Worm (Caenorhabditis elegans) whole organism, L2 larva: Measurements from ENCODE around the gene T24C12.1.

ENCODE experiments used
- C34F6.9 ChIP-seq: fragments of 150-350 bp; optimal IDR thresholded peaks from 2 replicates; lab custom pipeline; 2014; ENCODE audit warnings: missing biosample characterization, missing genetic modification characterization
- R02D3.7 ChIP-seq: fragments of 150-350 bp; optimal IDR thresholded peaks from 2 replicates; lab custom pipeline; 2014; ENCODE audit warnings: missing biosample characterization, missing genetic modification characterization
- ama-1 ChIP-seq: fragments of 150-350 bp; optimal IDR thresholded peaks from 2 replicates; lab custom pipeline; 2018; ENCODE audit warnings: inconsistent platforms
- crh-2 ChIP-seq: sonication (generic microtip); optimal IDR thresholded peaks from 2 replicates; lab custom pipeline; 2017; ENCODE audit warnings: missing biosample characterization, missing genetic modification characterization
- fos-1 ChIP-seq: fragments of 150-350 bp; optimal IDR thresholded peaks from 2 replicates; lab custom pipeline; 2014; ENCODE audit warnings: missing biosample characterization, missing genetic modification characterization
- lsy-2 ChIP-seq, 2 experiments: fragments of 150-350 bp in 1 of 2; sonication (generic microtip) in 1 of 2; optimal IDR thresholded peaks; 2 replicates each; lab custom pipeline; 2014 to 2017; ENCODE audit warnings: missing biosample characterization in 2 of 2, missing genetic modification characterization in 2 of 2
- nhr-11 ChIP-seq: fragments of 150-350 bp; optimal IDR thresholded peaks from 2 replicates; lab custom pipeline; 2014; ENCODE audit warnings: missing biosample characterization, missing genetic modification characterization
- nhr-77 ChIP-seq: fragments of 150-350 bp; optimal IDR thresholded peaks from 2 replicates; lab custom pipeline; 2014; ENCODE audit warnings: missing biosample characterization, missing genetic modification characterization
- skn-1 ChIP-seq: sonication (generic microtip); optimal IDR thresholded peaks from 2 replicates; lab custom pipeline; 2017; ENCODE audit warnings: missing biosample characterization, missing genetic modification characterization
- snpc-4 ChIP-seq: fragments of 150-350 bp; optimal IDR thresholded peaks from 2 replicates; lab custom pipeline; 2014; ENCODE audit warnings: missing biosample characterization, missing genetic modification characterization
- unc-55 ChIP-seq: fragments of 150-350 bp; sonication (generic microtip); optimal IDR thresholded peaks from 3 replicates; lab custom pipeline; 2014; ENCODE audit warnings: missing biosample characterization, missing genetic modification reagents, missing genetic modification characterization
- unc-62 ChIP-seq: fragments of 150-350 bp; optimal IDR thresholded peaks from 2 replicates; lab custom pipeline; 2014; ENCODE audit warnings: missing biosample characterization, missing genetic modification reagents, missing genetic modification characterization
- zag-1 ChIP-seq: fragments of 150-350 bp; optimal IDR thresholded peaks from 2 replicates; lab custom pipeline; 2014; ENCODE audit warnings: missing biosample characterization, missing genetic modification characterization

- no peak for TF ChIP-seq C34F6.9 (tag; lab: Kevin White, UChicago)
- TF ChIP-seq unc-55 = no peak
- TF ChIP-seq fos-1 (tag; lab: Kevin White, UChicago) = no peak
- no peak for TF ChIP-seq snpc-4 (tag; lab: Kevin White, UChicago)
- no peak for TF ChIP-seq zag-1 (tag; lab: Kevin White, UChicago)
- no peak for TF ChIP-seq lsy-2 (tag; optimal IDR thresholded peaks at IDR 0.05; lab: Kevin White, UChicago)
- TF ChIP-seq ama-1 (lab: Kevin White, UChicago) = no peak
- no peak for TF ChIP-seq unc-62 (GFP tag; lab: Kevin White, UChicago)
- TF ChIP-seq nhr-11 (tag; lab: Kevin White, UChicago) = no peak
- no peak for TF ChIP-seq nhr-77
- TF ChIP-seq skn-1 (tag; lab: Kevin White, UChicago) = no peak
- no peak for TF ChIP-seq crh-2 (tag; lab: Kevin White, UChicago)
- TF ChIP-seq R02D3.7 (tag; lab: Kevin White, UChicago) = no peak
These were observed 14.4 kb downstream of the T24C12.1 start for ce11 chrX:2213400-2214362.
